Worm (Caenorhabditis elegans) whole organism, L4 larva: ENCODE data around the gene F09C6.3.

ENCODE experiments used
- F44E2.7 ChIP-seq: fragments of 200-800 bp; sonication (Bioruptor generic); IDR thresholded peaks from 2 replicates; pipeline ENCODE4 v2.1.2; 2022; ENCODE audit warnings: missing genetic modification characterization, missing compliant biosample characterization
- R02D3.7 ChIP-seq: fragments of 150-350 bp; sonication (generic microtip); optimal IDR thresholded peaks from 3 replicates; lab custom pipeline; 2014; ENCODE audit warnings: missing biosample characterization, missing genetic modification characterization
- ces-1 ChIP-seq: fragments of 150-350 bp; sonication (generic microtip); optimal IDR thresholded peaks from 4 replicates; lab custom pipeline; 2014; ENCODE audit warnings: missing biosample characterization, missing genetic modification reagents, missing genetic modification characterization
- lin-13 ChIP-seq: fragments of 150-350 bp; optimal IDR thresholded peaks from 2 replicates; lab custom pipeline; 2014; ENCODE audit warnings: missing biosample characterization, missing genetic modification reagents, missing genetic modification characterization
- lin-15B ChIP-seq: fragments of 150-350 bp; sonication (generic microtip); optimal IDR thresholded peaks from 3 replicates; lab custom pipeline; 2014; ENCODE audit warnings: missing biosample characterization, missing genetic modification characterization
- mep-1 ChIP-seq: fragments of 150-350 bp; sonication (generic microtip); optimal IDR thresholded peaks from 3 replicates; lab custom pipeline; 2014; ENCODE audit warnings: missing biosample characterization, missing genetic modification characterization
- nhr-11 ChIP-seq: fragments of 150-350 bp; optimal IDR thresholded peaks from 2 replicates; lab custom pipeline; 2014; ENCODE audit warnings: missing biosample characterization, missing genetic modification characterization
- nhr-25 ChIP-seq: sonication (generic microtip); optimal IDR thresholded peaks from 2 replicates; lab custom pipeline; 2017; ENCODE audit warnings: missing genetic modification characterization, mild to moderate bottlenecking, missing compliant biosample characterization, antibody characterized with exemption, moderate library complexity, borderline replicate concordance; ENCODE audit not compliant: insufficient read depth
- pha-4 ChIP-seq, 2 experiments: fragments of 150-350 bp in 1 of 2; fragments of 200-800 bp in 1 of 2; sonication (Bioruptor generic) in 1 of 2; IDR thresholded peaks in 1 of 2; optimal IDR thresholded peaks in 1 of 2; 2 replicates each; pipeline versions ENCODE4 v1.3.6 to Lab custom; 2014 to 2022; ENCODE audit warnings: missing genetic modification characterization in 2 of 2, missing genetic modification reagents in 2 of 2, missing biosample characterization in 1 of 2, missing compliant biosample characterization in 1 of 2
- skn-1 ChIP-seq: fragments of 150-350 bp; optimal IDR thresholded peaks from 2 replicates; lab custom pipeline; 2014; ENCODE audit warnings: missing biosample characterization, missing genetic modification characterization
- unc-130 ChIP-seq: sonication (generic microtip); optimal IDR thresholded peaks from 2 replicates; lab custom pipeline; 2016; ENCODE audit warnings: missing genetic modification reagents, missing genetic modification characterization, missing compliant biosample characterization
- unc-62 ChIP-seq, 3 experiments: fragments of 150-350 bp in 1 of 3; sonication (generic microtip); optimal IDR thresholded peaks in 2 of 3; peaks in 1 of 3; 1 replicate in 1 of 3; 2 replicates in 2 of 3; lab custom pipeline; 2014 to 2017; ENCODE audit warnings: missing biosample characterization in 3 of 3, missing genetic modification characterization in 3 of 3, missing genetic modification reagents in 3 of 3, missing genotype in 1 of 3
- ztf-11 ChIP-seq: fragments of 150-350 bp; optimal IDR thresholded peaks from 2 replicates; lab custom pipeline; 2014; ENCODE audit warnings: missing biosample characterization, missing genetic modification characterization

DNA sequence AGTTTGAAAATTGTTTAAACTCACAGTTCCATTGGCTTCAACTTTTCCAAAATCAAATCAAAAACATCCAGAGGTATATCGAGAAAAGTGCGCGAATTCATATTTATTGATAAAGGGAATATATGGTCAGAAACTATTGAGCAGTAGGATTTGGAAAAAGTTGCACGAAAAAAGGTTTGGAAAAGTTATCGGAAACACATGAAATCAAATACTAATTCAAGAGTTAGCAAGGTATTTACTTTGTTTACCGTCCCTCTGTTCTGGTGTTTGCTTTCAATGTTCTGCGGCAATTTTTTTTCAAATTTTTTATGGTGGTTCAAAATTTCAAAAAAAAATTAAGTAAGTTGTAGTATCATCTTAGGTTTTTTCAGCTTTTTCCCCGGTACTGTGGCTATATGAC is 19.4 kb upstream of the F09C6.3 start, which contains the start of gene fbxa-45:
- no peak for TF ChIP-seq pha-4 (GFP tag; IDR thresholded peaks at IDR 0.05; lab: Robert Waterston, UW)
- TF ChIP-seq pha-4 (tag; optimal IDR thresholded peaks at IDR 0.05; lab: Kevin White, UChicago) = no peak
- TF ChIP-seq nhr-25 (tag; lab: Kevin White, UChicago) = no peak
- TF ChIP-seq F44E2.7 (GFP tag; lab: Robert Waterston, UW) = no peak
- TF ChIP-seq unc-130 = no peak
- no peak for TF ChIP-seq lin-13 (GFP tag; lab: Kevin White, UChicago)
- no peak for TF ChIP-seq R02D3.7 (tag; lab: Kevin White, UChicago)
- TF ChIP-seq mep-1 = no peak
- TF ChIP-seq ces-1 (GFP tag; lab: Kevin White, UChicago) = no peak
- no peak for TF ChIP-seq nhr-11 (tag; lab: Kevin White, UChicago)
- TF ChIP-seq lin-15B = no peak
- TF ChIP-seq skn-1 (tag; lab: Kevin White, UChicago) = no peak
- TF ChIP-seq unc-62 (GFP tag; optimal IDR thresholded peaks at IDR 0.05 in 1 of 2; lab: Kevin White, UChicago) = no peak
- TF ChIP-seq unc-62 (tag; optimal IDR thresholded peaks at IDR 0.05; lab: Kevin White, UChicago) = no peak
- no peak for TF ChIP-seq ztf-11 (tag; lab: Kevin White, UChicago)
